Fruit fly (Drosophila melanogaster) whole organism: ENCODE measurements around the gene Crg-1.

Source experiments
- CG8478 ChIP-seq: fragments of >200 bp; optimal IDR thresholded peaks from 2 replicates; lab custom pipeline; 2018; ENCODE audit warnings: inconsistent platforms
- Dll ChIP-seq: fragments of >200 bp; optimal IDR thresholded peaks from 2 replicates; lab custom pipeline; 2017
- EcR ChIP-seq, 2 experiments: fragments of >200 bp; optimal IDR thresholded peaks; 2 replicates each; lab custom pipeline; 2017; ENCODE audit warnings: missing biosample characterization in 2 of 2, missing genetic modification characterization in 2 of 2, missing genetic modification reagents in 2 of 2
- psq ChIP-seq: fragments of >200 bp; optimal IDR thresholded peaks from 2 replicates; lab custom pipeline; 2017
- usp ChIP-seq: fragments of >200 bp; optimal IDR thresholded peaks from 2 replicates; lab custom pipeline; 2017; ENCODE audit warnings: missing biosample characterization, missing genetic modification characterization, mixed read lengths

dm6 chrX:3745264-3745564 lies 47.8 kb upstream of the Crg-1 start:
- no peak for TF ChIP-seq usp
- no peak for TF ChIP-seq EcR (GFP tag; optimal IDR thresholded peaks at IDR 0.05; lab: Kevin White, UChicago)
- no peak for TF ChIP-seq CG8478 (lab: Kevin White, UChicago)
- no peak for TF ChIP-seq psq
- TF ChIP-seq Dll (lab: Kevin White, UChicago), result no peak
